Worm (Caenorhabditis elegans) whole organism, young adult: ENCODE results near the gene R02D5.3.
A peak's percentile ranks its signal among the peaks of the same experiment; 100 is the strongest.

Source experiments
- B0336.3 ChIP-seq: fragments of 200-800 bp; sonication (Bioruptor generic); IDR thresholded peaks from 2 replicates; pipeline ENCODE4 v1.3.6; 2022; ENCODE audit warnings: missing genetic modification characterization, missing compliant biosample characterization
- D2030.7 ChIP-seq: fragments of 200-800 bp; sonication (Bioruptor generic); IDR thresholded peaks from 2 replicates; pipeline ENCODE4 v1.3.6; 2022; ENCODE audit warnings: missing genetic modification reagents, missing genetic modification characterization, missing compliant biosample characterization
- T26A5.8 ChIP-seq: sonication (generic microtip); optimal IDR thresholded peaks from 2 replicates; lab custom pipeline; 2016; ENCODE audit warnings: missing genetic modification characterization, missing compliant biosample characterization
- Y53G8AR.9 ChIP-seq: fragments of 200-800 bp; sonication (Bioruptor generic); conservative IDR thresholded peaks from 2 replicates; pipeline ENCODE4 v1.3.6; 2022; ENCODE audit warnings: missing genetic modification reagents, missing genetic modification characterization, missing compliant biosample characterization
- Y56A3A.18 ChIP-seq: fragments of 200-800 bp; sonication (Bioruptor generic); IDR thresholded peaks from 2 replicates; pipeline ENCODE4 v1.3.6; 2022; ENCODE audit warnings: missing genetic modification reagents, missing genetic modification characterization, missing compliant biosample characterization
- Y95B8A.8 ChIP-seq: fragments of 200-800 bp; sonication (Bioruptor generic); IDR thresholded peaks from 2 replicates; pipeline ENCODE4 v1.3.6; 2022; ENCODE audit warnings: missing genetic modification reagents, missing genetic modification characterization, missing compliant biosample characterization
- ZK185.1 ChIP-seq: sonication (generic microtip); optimal IDR thresholded peaks from 2 replicates; lab custom pipeline; 2016; ENCODE audit warnings: mild to moderate bottlenecking, missing genetic modification characterization, missing compliant biosample characterization; ENCODE audit not compliant: poor library complexity, severe bottlenecking
- akir-1 ChIP-seq: fragments of 200-800 bp; sonication (Bioruptor generic); optimal IDR thresholded peaks from 2 replicates; lab custom pipeline; 2018; ENCODE audit warnings: mild to moderate bottlenecking, missing genetic modification characterization, moderate library complexity, missing compliant biosample characterization
- ama-1 ChIP-seq, 3 experiments: fragments of 150-350 bp in 1 of 3; sonication (generic microtip) in 2 of 3; optimal IDR thresholded peaks; 2 replicates each; lab custom pipeline; 2014 to 2018; ENCODE audit warnings: missing biosample characterization in 2 of 3, missing genetic modification characterization in 2 of 3, missing genetic modification reagents in 2 of 3
- aptf-2 ChIP-seq: fragments of 200-800 bp; sonication (Bioruptor generic); conservative IDR thresholded peaks from 2 replicates; pipeline ENCODE4 v1.3.6; 2022; ENCODE audit warnings: missing genetic modification reagents, missing genetic modification characterization, missing compliant biosample characterization
- attf-6 ChIP-seq: fragments of 200-800 bp; sonication (Bioruptor generic); IDR thresholded peaks from 2 replicates; pipeline ENCODE4 v1.3.6; 2022; ENCODE audit warnings: missing genetic modification reagents, missing genetic modification characterization, missing compliant biosample characterization
- bed-1 ChIP-seq: fragments of 200-800 bp; sonication (Bioruptor generic); IDR thresholded peaks from 2 replicates; pipeline ENCODE4 v1.3.6; 2022; ENCODE audit warnings: missing genetic modification reagents, missing genetic modification characterization, missing compliant biosample characterization
- die-1 ChIP-seq: sonication (generic microtip); optimal IDR thresholded peaks from 2 replicates; lab custom pipeline; 2016; ENCODE audit warnings: missing genotype, mild to moderate bottlenecking, missing genetic modification characterization, missing compliant biosample characterization
- ets-4 ChIP-seq: fragments of 200-800 bp; sonication (Bioruptor generic); optimal IDR thresholded peaks from 2 replicates; lab custom pipeline; 2018; ENCODE audit warnings: mild to moderate bottlenecking, missing genetic modification characterization, missing compliant biosample characterization
- hlh-12 ChIP-seq: sonication (generic microtip); optimal IDR thresholded peaks from 2 replicates; lab custom pipeline; 2016; ENCODE audit warnings: missing genetic modification characterization, missing compliant biosample characterization
- let-607 ChIP-seq, 2 experiments: fragments of 200-800 bp in 1 of 2; sonication (Bioruptor generic) in 1 of 2; sonication (generic microtip) in 1 of 2; optimal IDR thresholded peaks; 2 replicates each; lab custom pipeline; 2016 to 2018; ENCODE audit warnings: mild to moderate bottlenecking in 2 of 2, missing compliant biosample characterization in 2 of 2, missing genetic modification characterization in 2 of 2, moderate library complexity in 2 of 2, missing genotype in 1 of 2
- lin-35 ChIP-seq, 3 experiments: fragments of 150-350 bp in 2 of 3; sonication (generic microtip) in 1 of 3; optimal IDR thresholded peaks; 2 replicates each; lab custom pipeline; 2014 to 2018; ENCODE audit warnings: missing biosample characterization in 3 of 3, missing genetic modification characterization in 3 of 3, missing genetic modification reagents in 3 of 3
- lir-1 ChIP-seq: fragments of 200-800 bp; sonication (Bioruptor generic); conservative IDR thresholded peaks from 2 replicates; pipeline ENCODE4 v1.3.6; 2022; ENCODE audit warnings: missing genetic modification reagents, missing genetic modification characterization, missing compliant biosample characterization
- madf-8 ChIP-seq: fragments of 200-800 bp; sonication (Bioruptor generic); conservative IDR thresholded peaks from 2 replicates; pipeline ENCODE4 v1.3.6; 2022; ENCODE audit warnings: missing genetic modification reagents, missing genetic modification characterization, missing compliant biosample characterization
- mcd-1 ChIP-seq: fragments of 200-800 bp; sonication (Bioruptor generic); IDR thresholded peaks from 2 replicates; pipeline ENCODE4 v1.3.6; 2022; ENCODE audit warnings: missing genetic modification reagents, missing genetic modification characterization, missing compliant biosample characterization
- mes-4 ChIP-seq: sonication (generic microtip); optimal IDR thresholded peaks from 2 replicates; lab custom pipeline; 2016; ENCODE audit warnings: missing genotype, missing genetic modification characterization, missing compliant biosample characterization
- nfya-1 ChIP-seq: sonication (generic microtip); optimal IDR thresholded peaks from 2 replicates; lab custom pipeline; 2017; ENCODE audit warnings: antibody characterized with exemption, missing compliant biosample characterization, missing genetic modification characterization, borderline replicate concordance; ENCODE audit not compliant: insufficient read depth
- nfya-2 ChIP-seq: fragments of 200-800 bp; sonication (Bioruptor generic); IDR thresholded peaks from 2 replicates; pipeline ENCODE4 v1.3.6; 2022; ENCODE audit warnings: missing genetic modification reagents, missing genetic modification characterization, missing compliant biosample characterization
- nfyb-1 ChIP-seq: fragments of 200-800 bp; sonication (Bioruptor generic); IDR thresholded peaks from 2 replicates; pipeline ENCODE4 v1.3.6; 2022; ENCODE audit warnings: missing genetic modification reagents, missing genetic modification characterization, missing compliant biosample characterization
- pbrm-1 ChIP-seq: fragments of 200-800 bp; sonication (Bioruptor generic); IDR thresholded peaks from 2 replicates; pipeline ENCODE4 v1.3.6; 2022; ENCODE audit warnings: missing genetic modification reagents, missing genetic modification characterization, missing compliant biosample characterization
- rpc-1 ChIP-seq, 2 experiments: fragments of 150-350 bp in 1 of 2; sonication (generic microtip) in 1 of 2; optimal IDR thresholded peaks; 2 replicates each; lab custom pipeline; 2014 to 2018; ENCODE audit warnings: missing biosample characterization in 1 of 2, missing genetic modification characterization in 1 of 2, missing genetic modification reagents in 1 of 2, missing genotype in 1 of 2
- snpc-4 ChIP-seq, 5 experiments: fragments of 150-350 bp in 1 of 5; sonication (generic microtip) in 4 of 5; optimal IDR thresholded peaks; 2 replicates each; lab custom pipeline; 2014 to 2018; ENCODE audit warnings: missing genetic modification characterization in 5 of 5, missing biosample characterization in 3 of 5, antibody characterized with exemption in 2 of 5, mild to moderate bottlenecking in 2 of 5, missing compliant biosample characterization in 2 of 5, missing genotype in 2 of 5, moderate library complexity in 2 of 5, missing genetic modification reagents in 1 of 5
- sptf-2 ChIP-seq: fragments of 200-800 bp; sonication (Bioruptor generic); optimal IDR thresholded peaks from 2 replicates; lab custom pipeline; 2018; ENCODE audit warnings: mild to moderate bottlenecking, missing genetic modification characterization, missing compliant biosample characterization
- tbx-9 ChIP-seq: sonication (generic microtip); optimal IDR thresholded peaks from 2 replicates; lab custom pipeline; 2016; ENCODE audit warnings: borderline replicate concordance, missing genetic modification characterization, inconsistent platforms, missing compliant biosample characterization
- tlf-1 ChIP-seq: fragments of 200-800 bp; sonication (Bioruptor generic); optimal IDR thresholded peaks from 2 replicates; lab custom pipeline; 2018; ENCODE audit warnings: mild to moderate bottlenecking, missing genetic modification characterization, missing compliant biosample characterization
- unc-62 ChIP-seq: fragments of 150-350 bp; optimal IDR thresholded peaks from 2 replicates; lab custom pipeline; 2014; ENCODE audit warnings: missing biosample characterization, missing genetic modification reagents, missing genetic modification characterization
- ztf-3 ChIP-seq: fragments of 200-800 bp; sonication (Bioruptor generic); optimal IDR thresholded peaks from 2 replicates; lab custom pipeline; 2018; ENCODE audit warnings: mild to moderate bottlenecking, missing genetic modification characterization, missing compliant biosample characterization

The R02D5.3 gene

ce11 chrV:14523788-14524582, 41.0 kb downstream of the R02D5.3 start, which contains the start of gene ril-1 (continued):
- no peak for TF ChIP-seq unc-62 (GFP tag; lab: Kevin White, UChicago)
- TF ChIP-seq aptf-2 (GFP tag; lab: Robert Waterston, UW) = no peak
- TF ChIP-seq ets-4 (GFP tag; lab: Kevin White, UChicago) = no peak
- peak; percentile 57 for TF ChIP-seq ZK185.1
- no peak for TF ChIP-seq Y95B8A.8
- no peak for TF ChIP-seq Y53G8AR.9
- TF ChIP-seq nfya-1 (tag; lab: Kevin White, UChicago) = no peak
- TF ChIP-seq attf-6 (GFP tag; lab: Robert Waterston, UW) = no peak
- peak; percentile 27; the same call in 1 of the 2 replicates for TF ChIP-seq D2030.7 (GFP tag; lab: Robert Waterston, UW)
- TF ChIP-seq die-1 (tag; lab: Kevin White, UChicago) = no peak

ce11 chrV:14525089-14525488, 42.1 kb downstream of the R02D5.3 start, which contains the start of gene hda-1:
Gene hda-1 (plus strand): TSS chrV:14525389.
- TF ChIP-seq T26A5.8 (tag; lab: Kevin White, UChicago) (no peak), akir-1 (GFP tag; lab: Kevin White, UChicago) (no peak), bed-1 (GFP tag; lab: Robert Waterston, UW) (no peak)
- TF ChIP-seq, all 124 proteins: peak for 0

- TF ChIP-seq rpc-1 (optimal IDR thresholded peaks at IDR 0.05; lab: Kevin White, UChicago) (no peak), rpc-1 (tag; optimal IDR thresholded peaks at IDR 0.05; lab: Kevin White, UChicago) (no peak), sptf-2 (GFP tag; lab: Kevin White, UChicago) (no peak), lir-1 (GFP tag; lab: Robert Waterston, UW) (no peak)
These were observed 44.2 kb downstream of the R02D5.3 start for ce11 chrV:14527210-14527609.

ce11 chrV:14530813-14531212, 47.9 kb downstream of the R02D5.3 start, which contains the start of gene kcnl-4:
Gene kcnl-4 (plus strand): TSS chrV:14531113.
- TF ChIP-seq let-607 (tag; optimal IDR thresholded peaks at IDR 0.05; lab: Kevin White, UChicago) = no peak
- TF ChIP-seq mcd-1 (GFP tag; lab: Robert Waterston, UW) = no peak
- no peak for TF ChIP-seq unc-62 (GFP tag; lab: Kevin White, UChicago)
- TF ChIP-seq nfyb-1 = no peak
- no peak for TF ChIP-seq lin-35 (GFP tag; optimal IDR thresholded peaks at IDR 0.05; lab: Kevin White, UChicago)
- no peak for TF ChIP-seq Y95B8A.8
- TF ChIP-seq mes-4 = no peak
- TF ChIP-seq Y56A3A.18 (GFP tag; lab: Robert Waterston, UW) = no peak
- TF ChIP-seq ztf-3 = no peak
- TF ChIP-seq B0336.3 (GFP tag; lab: Robert Waterston, UW) = no peak
- TF ChIP-seq madf-8 (GFP tag; lab: Robert Waterston, UW) = no peak
- no peak for TF ChIP-seq tlf-1 (GFP tag; lab: Kevin White, UChicago)
- TF ChIP-seq rpc-1 (optimal IDR thresholded peaks at IDR 0.05; lab: Kevin White, UChicago) = no peak
- no peak for TF ChIP-seq rpc-1 (tag; optimal IDR thresholded peaks at IDR 0.05; lab: Kevin White, UChicago)
- TF ChIP-seq ama-1 (optimal IDR thresholded peaks at IDR 0.05; lab: Kevin White, UChicago) = no peak
- no peak for TF ChIP-seq ama-1 (GFP tag; optimal IDR thresholded peaks at IDR 0.05; lab: Kevin White, UChicago)
- TF ChIP-seq hlh-12 (tag; lab: Kevin White, UChicago) = no peak
- no peak for TF ChIP-seq tbx-9 (tag; lab: Kevin White, UChicago)
- no peak for TF ChIP-seq nfya-2 (GFP tag; lab: Robert Waterston, UW)
- no peak for TF ChIP-seq snpc-4 (GFP tag; optimal IDR thresholded peaks at IDR 0.05; lab: Kevin White, UChicago)
- TF ChIP-seq snpc-4 (tag; optimal IDR thresholded peaks at IDR 0.05; lab: Kevin White, UChicago) = no peak
- no peak for TF ChIP-seq T26A5.8 (tag; lab: Kevin White, UChicago)
- no peak for TF ChIP-seq pbrm-1
